Fruit fly (Drosophila melanogaster) whole organism, embryonic: ENCODE measurements around the gene sud1.
A peak's percentile ranks its signal among the peaks of the same experiment; 100 is the strongest.

Experiments used
- Antp ChIP-seq: fragments of 200-800 bp; sonication (Bioruptor generic); optimal IDR thresholded peaks from 3 replicates; lab custom pipeline; 2016; ENCODE audit warnings: missing biosample characterization, missing genetic modification characterization
- Atf-2 ChIP-seq: fragments of 200-800 bp; sonication (Bioruptor generic); optimal IDR thresholded peaks from 2 replicates; lab custom pipeline; 2016; ENCODE audit warnings: missing biosample characterization, missing genetic modification characterization
- CG10147 ChIP-seq: fragments of 200-800 bp; sonication (Bioruptor generic); optimal IDR thresholded peaks from 2 replicates; lab custom pipeline; 2019; ENCODE audit warnings: missing biosample characterization, mild to moderate bottlenecking, missing genetic modification characterization, moderate library complexity
- CG10462 ChIP-seq: fragments of 200-800 bp; sonication (Bioruptor generic); optimal IDR thresholded peaks from 2 replicates; lab custom pipeline; 2016; ENCODE audit warnings: missing biosample characterization, missing genetic modification characterization
- CG10543 ChIP-seq: fragments of 200-800 bp; sonication (Bioruptor generic); optimal IDR thresholded peaks from 3 replicates; lab custom pipeline; 2017; ENCODE audit warnings: missing biosample characterization, mild to moderate bottlenecking, missing genetic modification characterization, moderate library complexity
- CG11093 ChIP-seq: fragments of 200-800 bp; sonication (Bioruptor generic); IDR thresholded peaks from 3 replicates; pipeline ENCODE4 v1.3.6; 2022; ENCODE audit warnings: missing biosample characterization, missing genetic modification characterization
- CG11723 ChIP-seq: fragments of 200-800 bp; sonication (Bioruptor generic); optimal IDR thresholded peaks from 2 replicates; lab custom pipeline; 2017; ENCODE audit warnings: missing biosample characterization, mild to moderate bottlenecking, missing genetic modification characterization
- CG17186 ChIP-seq: fragments of 200-800 bp; sonication (Bioruptor generic); optimal IDR thresholded peaks from 3 replicates; lab custom pipeline; 2017; ENCODE audit warnings: missing biosample characterization, missing genetic modification reagents, missing genetic modification characterization
- CG17568 ChIP-seq: fragments of 200-800 bp; sonication (Bioruptor generic); optimal IDR thresholded peaks from 2 replicates; lab custom pipeline; 2018; ENCODE audit warnings: missing biosample characterization, mild to moderate bottlenecking, missing genetic modification characterization, moderate library complexity
- CG17802 ChIP-seq: fragments of 200-800 bp; sonication (Bioruptor generic); optimal IDR thresholded peaks from 2 replicates; lab custom pipeline; 2018; ENCODE audit warnings: missing biosample characterization, mild to moderate bottlenecking, missing genetic modification characterization, moderate library complexity
- CG1792 ChIP-seq: fragments of 200-800 bp; sonication (Bioruptor generic); optimal IDR thresholded peaks from 2 replicates; lab custom pipeline; 2016; ENCODE audit warnings: missing biosample characterization, missing genetic modification characterization
- CG4282 ChIP-seq: fragments of 200-800 bp; sonication (Bioruptor generic); optimal IDR thresholded peaks from 2 replicates; lab custom pipeline; 2016; ENCODE audit warnings: missing biosample characterization, missing genetic modification characterization
- CG4328 ChIP-seq: fragments of 200-800 bp; sonication (Bioruptor generic); optimal IDR thresholded peaks from 3 replicates; lab custom pipeline; 2017; ENCODE audit warnings: missing biosample characterization, missing genetic modification reagents, missing genetic modification characterization
- CG4424 ChIP-seq: fragments of 200-800 bp; sonication (Bioruptor generic); optimal IDR thresholded peaks from 3 replicates; lab custom pipeline; 2016; ENCODE audit warnings: missing biosample characterization, missing genetic modification characterization
- CG6175 ChIP-seq: fragments of 200-800 bp; sonication (Bioruptor generic); IDR thresholded peaks from 3 replicates; pipeline ENCODE4 v1.3.6; 2022; ENCODE audit warnings: missing biosample characterization, missing genetic modification characterization
- CG6654 ChIP-seq: fragments of 200-800 bp; sonication (Bioruptor generic); optimal IDR thresholded peaks from 2 replicates; lab custom pipeline; 2017; ENCODE audit warnings: missing biosample characterization, mild to moderate bottlenecking, missing genetic modification characterization
- CG6765 ChIP-seq: fragments of 200-800 bp; sonication (Bioruptor generic); optimal IDR thresholded peaks from 3 replicates; lab custom pipeline; 2017; ENCODE audit warnings: missing biosample characterization, mild to moderate bottlenecking, missing genetic modification characterization
- CG6813 ChIP-seq: fragments of 200-800 bp; sonication (Bioruptor generic); optimal IDR thresholded peaks from 2 replicates; lab custom pipeline; 2017; ENCODE audit warnings: missing biosample characterization, missing genetic modification characterization, mild to moderate bottlenecking, moderate library complexity, missing genetic modification reagents
- CG7928 ChIP-seq: fragments of 200-800 bp; sonication (Bioruptor generic); optimal IDR thresholded peaks from 2 replicates; lab custom pipeline; 2017; ENCODE audit warnings: missing biosample characterization, mild to moderate bottlenecking, missing genetic modification characterization
- CG8290 ChIP-seq, 3 experiments: fragments of 200-800 bp; sonication (Bioruptor generic); optimal IDR thresholded peaks; 2 replicates each; lab custom pipeline; 2016 to 2019; ENCODE audit warnings: missing biosample characterization in 3 of 3, missing genetic modification characterization in 3 of 3, mild to moderate bottlenecking in 2 of 3, moderate library complexity in 1 of 3
- CG9797 ChIP-seq: fragments of 200-800 bp; sonication (Bioruptor generic); optimal IDR thresholded peaks from 3 replicates; lab custom pipeline; 2018; ENCODE audit warnings: missing biosample characterization, mild to moderate bottlenecking, missing genetic modification characterization
- Chrac-16 ChIP-seq: fragments of 200-800 bp; sonication (Bioruptor generic); optimal IDR thresholded peaks from 3 replicates; lab custom pipeline; 2016; ENCODE audit warnings: missing biosample characterization, missing genetic modification characterization
- CoRest ChIP-seq: fragments of 200-800 bp; sonication (Bioruptor generic); optimal IDR thresholded peaks from 3 replicates; lab custom pipeline; 2018; ENCODE audit warnings: missing biosample characterization, mild to moderate bottlenecking, missing genetic modification characterization, moderate library complexity
- E2f1 ChIP-seq: fragments of 200-800 bp; sonication (Bioruptor generic); IDR thresholded peaks from 2 replicates; pipeline ENCODE4 v1.3.6; 2022; ENCODE audit warnings: missing biosample characterization, missing genetic modification characterization
- ERR ChIP-seq: fragments of 200-800 bp; sonication (Bioruptor generic); optimal IDR thresholded peaks from 2 replicates; lab custom pipeline; 2016; ENCODE audit warnings: missing biosample characterization, missing genetic modification characterization
- Ets65A ChIP-seq: fragments of 200-800 bp; sonication (Bioruptor generic); peaks from one replicate; lab custom pipeline; 2016; ENCODE audit warnings: missing biosample characterization, missing genetic modification characterization
- GATAe ChIP-seq: fragments of 200-800 bp; sonication (Bioruptor generic); conservative IDR thresholded peaks from 2 replicates; pipeline ENCODE4 v1.3.6; 2022; ENCODE audit warnings: missing biosample characterization, missing genetic modification characterization
- Hey ChIP-seq: fragments of 200-800 bp; sonication (Bioruptor generic); optimal IDR thresholded peaks from 3 replicates; lab custom pipeline; 2018; ENCODE audit warnings: missing biosample characterization, mild to moderate bottlenecking, missing genetic modification characterization
- Hr3 ChIP-seq: fragments of 200-800 bp; sonication (Bioruptor generic); optimal IDR thresholded peaks from 3 replicates; lab custom pipeline; 2016; ENCODE audit warnings: missing biosample characterization, missing genetic modification characterization
- Kr ChIP-seq: fragments of 200-800 bp; sonication (Bioruptor generic); optimal IDR thresholded peaks from 2 replicates; lab custom pipeline; 2017; ENCODE audit warnings: missing biosample characterization, mild to moderate bottlenecking, missing genetic modification characterization
- Lim3 ChIP-seq: fragments of 200-800 bp; sonication (Bioruptor generic); IDR thresholded peaks from 2 replicates; pipeline ENCODE4 v1.3.6; 2022; ENCODE audit warnings: missing biosample characterization, missing genetic modification characterization
- Mad ChIP-seq: fragments of 200-800 bp; sonication (Bioruptor generic); optimal IDR thresholded peaks from 2 replicates; lab custom pipeline; 2016; ENCODE audit warnings: missing biosample characterization, missing genetic modification characterization
- Meics ChIP-seq: fragments of 200-800 bp; sonication (Bioruptor generic); optimal IDR thresholded peaks from 2 replicates; lab custom pipeline; 2017; ENCODE audit warnings: missing biosample characterization, mild to moderate bottlenecking, missing genetic modification characterization
- Opbp ChIP-seq: fragments of 200-800 bp; sonication (Bioruptor generic); IDR thresholded peaks from 3 replicates; pipeline ENCODE4 v1.3.6; 2022; ENCODE audit warnings: missing biosample characterization, missing genetic modification characterization; ENCODE audit not compliant: partially characterized antibody
- Side ChIP-seq: fragments of 200-800 bp; sonication (Bioruptor generic); optimal IDR thresholded peaks from 2 replicates; lab custom pipeline; 2016; ENCODE audit warnings: missing biosample characterization, missing genetic modification characterization
- Xrp1 ChIP-seq: fragments of 200-800 bp; sonication (Bioruptor generic); IDR thresholded peaks from 2 replicates; pipeline ENCODE4 v1.3.6; 2022; ENCODE audit warnings: missing biosample characterization, missing genetic modification characterization
- ac ChIP-seq: fragments of 200-800 bp; sonication (Bioruptor generic); optimal IDR thresholded peaks from 3 replicates; lab custom pipeline; 2017; ENCODE audit warnings: missing biosample characterization, mild to moderate bottlenecking, missing genetic modification characterization
- br ChIP-seq: fragments of >200 bp; optimal IDR thresholded peaks from 2 replicates; lab custom pipeline; 2017
- bsh ChIP-seq, 2 experiments: fragments of 200-800 bp; sonication (Bioruptor generic); optimal IDR thresholded peaks; 2 replicates each; lab custom pipeline; 2017 to 2018; ENCODE audit warnings: mild to moderate bottlenecking in 2 of 2, missing biosample characterization in 2 of 2, missing genetic modification characterization in 2 of 2, moderate library complexity in 1 of 2
- chif ChIP-seq, 2 experiments: fragments of 200-800 bp; sonication (Bioruptor generic); optimal IDR thresholded peaks; 3 replicates each; lab custom pipeline; 2016; ENCODE audit warnings: missing biosample characterization in 2 of 2, missing genetic modification characterization in 2 of 2
- dimm ChIP-seq: fragments of 200-800 bp; sonication (Bioruptor generic); IDR thresholded peaks from 2 replicates; pipeline ENCODE4 v1.3.6; 2022; ENCODE audit warnings: missing biosample characterization, missing genetic modification characterization
- dpn ChIP-seq, 2 experiments: fragments of 200-800 bp; sonication (Bioruptor generic); optimal IDR thresholded peaks; 3 replicates each; lab custom pipeline; 2016; ENCODE audit warnings: missing biosample characterization in 2 of 2, missing genetic modification characterization in 2 of 2
- h ChIP-seq: fragments of >200 bp; optimal IDR thresholded peaks from 2 replicates; lab custom pipeline; 2017
- jumu ChIP-seq: fragments of 200-800 bp; sonication (Bioruptor generic); optimal IDR thresholded peaks from 3 replicates; lab custom pipeline; 2016; ENCODE audit warnings: missing biosample characterization, missing genetic modification characterization
- kay ChIP-seq: fragments of 200-800 bp; sonication (Bioruptor generic); optimal IDR thresholded peaks from 2 replicates; lab custom pipeline; 2016; ENCODE audit warnings: missing biosample characterization, missing genetic modification characterization
- lov ChIP-seq, 2 experiments: fragments of 200-800 bp in 1 of 2; fragments of >200 bp in 1 of 2; sonication (Bioruptor generic) in 1 of 2; IDR thresholded peaks in 1 of 2; optimal IDR thresholded peaks in 1 of 2; 2 replicates in 1 of 2; 3 replicates in 1 of 2; pipeline versions ENCODE4 v1.3.6 to Lab custom; 2017 to 2022; ENCODE audit warnings: missing biosample characterization in 1 of 2, missing genetic modification characterization in 1 of 2
- peb ChIP-seq: fragments of 200-800 bp; sonication (Bioruptor generic); IDR thresholded peaks from 2 replicates; pipeline ENCODE4 v1.3.6; 2022; ENCODE audit warnings: missing biosample characterization, missing genetic modification characterization
- tgo ChIP-seq: fragments of 200-800 bp; sonication (Bioruptor generic); IDR thresholded peaks from 3 replicates; pipeline ENCODE4 v1.3.6; 2022; ENCODE audit warnings: missing biosample characterization, missing genetic modification characterization
- z ChIP-seq: fragments of 200-800 bp; sonication (Bioruptor generic); IDR thresholded peaks from 3 replicates; pipeline ENCODE4 v1.3.6; 2022; ENCODE audit warnings: missing biosample characterization, missing genetic modification characterization
- zfh1 ChIP-seq: fragments of 200-800 bp; sonication (Bioruptor generic); IDR thresholded peaks from 3 replicates; pipeline ENCODE4 v1.3.6; 2022; ENCODE audit warnings: missing biosample characterization, missing genetic modification characterization

sud1 gene

DNA sequence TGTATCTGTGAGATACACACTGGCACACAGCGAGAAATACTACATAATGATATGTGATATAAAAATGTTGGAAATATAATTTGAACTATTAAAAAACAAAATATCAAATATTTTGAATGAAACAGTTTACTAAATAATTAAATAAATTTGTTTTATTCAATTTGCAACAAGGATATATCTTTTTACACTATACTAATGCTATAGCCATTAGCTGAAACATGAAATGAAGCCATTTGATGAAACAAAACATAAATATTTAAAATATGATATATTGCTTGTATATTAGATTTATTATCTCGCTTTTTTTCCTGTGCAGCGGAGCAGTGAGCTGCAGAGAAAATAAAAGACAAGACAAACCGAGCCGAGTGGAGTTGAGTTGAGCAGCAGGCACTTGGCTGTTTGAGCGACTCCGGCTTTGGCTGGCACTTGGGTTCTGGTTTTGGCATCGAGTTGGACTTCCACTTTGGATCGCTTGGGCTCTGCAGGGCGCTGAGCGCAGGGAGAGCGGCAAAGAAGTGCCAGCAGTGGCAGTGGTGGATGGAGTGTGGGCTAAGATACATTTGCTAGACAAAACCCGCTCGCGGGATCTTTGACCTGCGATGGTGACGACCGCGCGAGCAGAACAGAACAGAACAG lies 24.2 kb downstream of the sud1 start (continued):
- peak; percentile 72 for TF ChIP-seq Hr3
- peak in 1 of 2 experiments; percentile 58 for TF ChIP-seq dpn (GFP tag; optimal IDR thresholded peaks at IDR 0.05; lab: Kevin White, UChicago)
- no peak for TF ChIP-seq CG10543 (GFP tag; lab: Kevin White, UChicago)
- 0 out of 3 replicates have a peak, but pooled peaks have one; percentile 38 for TF ChIP-seq CG11093
- TF ChIP-seq CG10462 (GFP tag; lab: Kevin White, UChicago), result no peak
- peak; percentile 85 for TF ChIP-seq CG10147 (GFP tag; lab: Kevin White, UChicago)
- TF ChIP-seq CG1792 (GFP tag; lab: Kevin White, UChicago), result no peak
- TF ChIP-seq CG6813, result peak; percentile 58
- peak; percentile 82 for TF ChIP-seq Meics (GFP tag; lab: Kevin White, UChicago)
- peak; percentile 68 for TF ChIP-seq kay (GFP tag; lab: Kevin White, UChicago)
- TF ChIP-seq CoRest (tag; lab: Kevin White, UChicago), result peak; percentile 91
- TF ChIP-seq CG4424, result peak; percentile 76
- TF ChIP-seq Opbp, result no peak
- no peak for TF ChIP-seq Antp (GFP tag; lab: Kevin White, UChicago)
- TF ChIP-seq h (lab: Kevin White, UChicago), result no peak
- peak; percentile 81 for TF ChIP-seq Xrp1 (GFP tag; lab: Robert Waterston, UW)
- no peak for TF ChIP-seq CG17802
- peak; percentile 18 to 80 for TF ChIP-seq bsh (GFP tag; optimal IDR thresholded peaks at IDR 0.05; lab: Kevin White, UChicago)
- TF ChIP-seq zfh1, result peak; percentile 66; the same call in 2 of the 3 replicates
- peak; percentile 36 for TF ChIP-seq Ets65A (GFP tag; lab: Kevin White, UChicago)
- TF ChIP-seq peb (GFP tag; lab: Robert Waterston, UW), result peak; percentile 35; the same call in 1 of the 2 replicates
- TF ChIP-seq ac (GFP tag; lab: Kevin White, UChicago), result peak; percentile 6
- TF ChIP-seq ERR (GFP tag; lab: Kevin White, UChicago), result no peak
- TF ChIP-seq CG7928 (GFP tag; lab: Kevin White, UChicago), result peak; percentile 14
- TF ChIP-seq CG11723 (GFP tag; lab: Kevin White, UChicago), result peak; percentile 34
- no peak for TF ChIP-seq CG17568 (GFP tag; lab: Kevin White, UChicago)
- TF ChIP-seq jumu (GFP tag; lab: Kevin White, UChicago), result no peak
- TF ChIP-seq Kr, result no peak
- peak; percentile 40 for TF ChIP-seq CG6765 (GFP tag; lab: Kevin White, UChicago)
- 0 out of 2 replicates have a peak, but pooled peaks have one; percentile 6 for TF ChIP-seq dimm
- no peak for TF ChIP-seq Mad (GFP tag; lab: Kevin White, UChicago)
- TF ChIP-seq CG4328, result peak; percentile 68
- no peak for TF ChIP-seq Side (GFP tag; lab: Kevin White, UChicago)
- no peak for TF ChIP-seq CG4282 (GFP tag; lab: Kevin White, UChicago)
- TF ChIP-seq CG8290 (GFP tag; optimal IDR thresholded peaks at IDR 0.05; lab: Kevin White, UChicago), result peak; percentile 62
- TF ChIP-seq CG8290 (tag; optimal IDR thresholded peaks at IDR 0.05; lab: Kevin White, UChicago), result no peak
- no peak for TF ChIP-seq CG6175
- no peak for TF ChIP-seq GATAe (GFP tag; lab: Robert Waterston, UW)
- TF ChIP-seq Lim3, result no peak
- TF ChIP-seq tgo (GFP tag; lab: Robert Waterston, UW), result peak; percentile 61
- TF ChIP-seq br (lab: Kevin White, UChicago), result no peak
- TF ChIP-seq CG6654 (GFP tag; lab: Kevin White, UChicago), result peak; percentile 27
- no peak for TF ChIP-seq lov (optimal IDR thresholded peaks at IDR 0.05; lab: Kevin White, UChicago)
- no peak for TF ChIP-seq lov (GFP tag; IDR thresholded peaks at IDR 0.05; lab: Robert Waterston, UW)
- TF ChIP-seq z (GFP tag; lab: Robert Waterston, UW), result peak; percentile 93
- no peak for TF ChIP-seq CG9797 (GFP tag; lab: Kevin White, UChicago)
- no peak for TF ChIP-seq Hey
- peak; percentile 49 for TF ChIP-seq Chrac-16 (GFP tag; lab: Kevin White, UChicago)
- peak; percentile 67 for TF ChIP-seq E2f1 (GFP tag; lab: Robert Waterston, UW)
- no peak for TF ChIP-seq chif (GFP tag; optimal IDR thresholded peaks at IDR 0.05; lab: Kevin White, UChicago)
- TF ChIP-seq CG17186 (GFP tag; lab: Kevin White, UChicago), result no peak
- no peak for TF ChIP-seq Atf-2 (GFP tag; lab: Kevin White, UChicago)
